Fruit fly (Drosophila melanogaster): Measurements from ENCODE around the gene CG46396.

The CG46396 gene

DNA sequence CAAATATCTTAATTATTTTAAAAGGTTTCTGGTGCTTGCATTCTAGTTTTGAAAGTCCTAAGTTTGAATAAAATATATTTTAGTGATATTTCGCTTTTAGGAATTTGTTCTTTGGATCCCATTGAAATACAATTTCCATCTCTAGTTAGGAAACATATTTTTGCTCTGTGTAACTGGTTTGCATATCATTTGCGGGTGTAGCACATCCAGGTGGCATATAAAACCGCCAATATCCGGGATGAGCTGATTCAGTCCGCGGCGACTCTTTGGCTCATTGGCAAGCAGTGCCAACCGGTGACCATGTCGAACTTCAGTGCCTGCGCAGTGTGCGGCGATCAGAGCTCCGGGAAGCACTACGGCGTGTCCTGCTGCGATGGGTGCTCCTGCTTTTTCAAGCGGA, 45.1 kb downstream of the CG46396 start, which contains the start of gene Hr83:
TSS of gene Hr83 (plus strand) at position 301 of the 400 bp plus-strand sequence.
- TF ChIP-seq CG17801 (GFP tag; optimal IDR thresholded peaks at IDR 0.05; ENCODE audit: partially characterized antibody), result no peak

DNA sequence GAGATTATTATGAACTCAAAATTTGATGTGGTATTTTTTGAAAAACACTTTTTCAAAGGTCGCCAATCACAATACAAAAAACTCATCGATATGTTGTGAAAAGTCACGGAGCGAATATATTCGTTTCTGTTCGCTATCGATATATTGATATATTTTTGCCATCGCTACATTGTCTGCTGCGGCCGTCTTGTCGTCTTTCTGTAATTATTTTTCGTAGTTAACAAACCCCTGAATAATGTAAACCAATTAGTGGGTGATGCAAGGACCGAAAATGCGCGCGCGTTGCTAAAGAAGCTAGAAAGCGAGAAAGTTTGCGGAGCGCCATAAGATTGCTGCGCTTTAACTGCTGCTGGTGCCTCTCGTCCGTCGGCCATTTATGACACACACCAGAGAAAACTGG, 46.9 kb downstream of the CG46396 start, which contains the start of gene Pak:
TSS of gene Pak (plus strand) at position 142 of the 400 bp plus-strand sequence.
- no peak for TF ChIP-seq CG17801 (GFP tag; optimal IDR thresholded peaks at IDR 0.05; ENCODE audit: partially characterized antibody)

DNA sequence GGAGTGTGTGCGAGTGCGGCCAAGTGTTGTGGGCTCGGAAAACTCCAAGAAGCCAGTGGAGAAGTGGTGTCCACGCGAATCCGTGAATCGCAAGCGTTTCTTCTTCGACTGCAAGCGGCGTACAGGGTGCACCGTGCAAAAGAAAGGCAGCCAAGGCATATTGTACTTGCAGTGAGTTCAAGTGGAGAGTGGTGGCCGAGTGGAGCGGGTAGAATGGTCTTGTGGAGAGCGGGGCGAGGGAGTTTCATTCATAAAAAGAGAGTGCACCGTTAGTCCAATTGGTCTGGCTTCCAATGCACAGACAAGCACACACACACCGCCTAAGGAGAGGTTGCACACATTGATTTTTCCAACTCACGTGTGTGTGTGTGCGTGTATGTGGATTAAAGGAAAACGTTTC, 47.3 kb downstream of the CG46396 start:
- TF ChIP-seq CG17801 (GFP tag; optimal IDR thresholded peaks at IDR 0.05; ENCODE audit: partially characterized antibody), result no peak

DNA sequence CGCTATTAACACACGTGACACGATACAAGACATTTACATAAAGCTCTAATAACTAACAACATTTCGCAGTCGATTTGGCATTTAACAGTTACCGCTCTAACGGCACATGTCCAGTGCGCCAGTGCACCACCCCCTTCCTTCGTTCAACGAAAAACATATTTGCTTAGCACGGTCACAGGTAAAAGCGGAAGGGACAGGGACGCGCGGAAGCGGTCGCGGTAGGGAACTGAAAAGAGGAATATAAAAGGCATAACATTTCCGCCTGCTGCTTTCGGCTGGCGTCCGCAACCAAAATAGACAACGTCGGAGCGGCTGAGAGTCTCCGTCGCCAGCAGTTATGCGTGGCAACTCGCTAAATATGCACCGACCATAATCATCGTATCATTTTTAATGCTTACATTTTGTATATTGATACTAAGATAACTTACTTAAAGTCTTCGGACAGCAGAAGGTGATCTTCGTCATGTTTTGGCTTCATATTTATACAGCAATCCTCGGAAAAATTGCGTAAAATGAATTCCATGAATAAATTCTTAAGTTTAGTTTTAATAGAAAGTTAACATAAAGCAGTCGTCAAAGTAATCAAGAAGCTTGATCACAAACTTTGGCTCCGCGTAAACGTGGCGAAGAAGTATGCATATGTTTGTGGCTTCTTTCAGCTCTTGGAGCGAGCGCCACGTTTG, 48.0 kb downstream of the CG46396 start:
- TF ChIP-seq CG17801 (GFP tag; optimal IDR thresholded peaks at IDR 0.05; ENCODE audit: partially characterized antibody), result no peak

DNA sequence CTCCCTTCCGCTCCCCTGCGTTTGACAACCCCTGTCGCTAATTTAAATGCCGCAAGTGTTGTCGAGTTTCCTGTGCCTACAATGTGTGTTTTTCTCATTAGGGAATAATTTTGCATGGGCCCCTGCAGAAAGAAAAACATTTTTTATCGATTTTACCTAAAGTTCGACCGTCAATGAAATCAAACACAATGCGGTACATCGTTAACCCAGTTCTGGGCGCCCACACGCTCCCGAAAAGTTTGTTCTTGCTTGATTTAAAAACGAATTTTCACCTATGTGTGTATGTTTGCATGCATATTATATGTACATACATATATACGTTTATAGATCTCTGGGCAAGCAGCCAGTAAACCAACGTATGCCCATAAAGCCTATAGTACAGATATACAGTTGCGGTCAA, 48.6 kb downstream of the CG46396 start:
- TF ChIP-seq CG17801 (GFP tag; optimal IDR thresholded peaks at IDR 0.05; ENCODE audit: partially characterized antibody), result no peak

DNA sequence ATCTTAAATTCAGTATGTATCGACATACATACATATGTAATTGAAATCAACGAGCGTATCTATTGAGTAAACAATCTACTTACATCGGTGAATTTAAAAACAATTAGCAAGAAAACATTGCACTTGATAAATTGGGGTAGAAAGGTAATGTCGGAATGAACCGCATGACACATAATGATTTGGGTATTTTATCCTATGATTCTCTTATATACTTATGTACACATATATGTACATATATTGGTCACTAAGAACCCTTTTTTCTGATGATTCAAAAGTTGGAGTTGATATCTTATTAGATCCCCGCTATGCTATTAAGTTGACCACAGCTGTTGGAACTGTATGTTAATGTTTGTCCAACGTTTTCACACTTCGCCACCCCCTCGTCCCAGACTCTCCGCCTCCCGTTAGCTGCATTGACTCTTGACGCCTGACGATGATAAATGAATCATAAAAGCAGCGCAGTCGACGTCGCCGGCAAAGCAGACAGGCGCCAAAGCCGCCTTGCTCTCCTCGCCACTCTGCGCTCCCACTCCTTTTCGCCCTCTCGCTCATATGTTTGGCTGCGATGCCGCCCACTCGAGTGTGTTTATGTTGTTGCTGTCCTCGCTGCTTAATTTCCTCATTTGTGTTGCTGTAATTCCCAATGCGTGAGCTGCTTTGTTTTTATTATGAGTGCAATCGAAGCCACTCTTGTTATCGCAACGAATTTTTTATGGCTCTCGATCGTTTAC, 49.2 kb downstream of the CG46396 start:
- TF ChIP-seq CG17801 (GFP tag; optimal IDR thresholded peaks at IDR 0.05; ENCODE audit: partially characterized antibody), result no peak

DNA sequence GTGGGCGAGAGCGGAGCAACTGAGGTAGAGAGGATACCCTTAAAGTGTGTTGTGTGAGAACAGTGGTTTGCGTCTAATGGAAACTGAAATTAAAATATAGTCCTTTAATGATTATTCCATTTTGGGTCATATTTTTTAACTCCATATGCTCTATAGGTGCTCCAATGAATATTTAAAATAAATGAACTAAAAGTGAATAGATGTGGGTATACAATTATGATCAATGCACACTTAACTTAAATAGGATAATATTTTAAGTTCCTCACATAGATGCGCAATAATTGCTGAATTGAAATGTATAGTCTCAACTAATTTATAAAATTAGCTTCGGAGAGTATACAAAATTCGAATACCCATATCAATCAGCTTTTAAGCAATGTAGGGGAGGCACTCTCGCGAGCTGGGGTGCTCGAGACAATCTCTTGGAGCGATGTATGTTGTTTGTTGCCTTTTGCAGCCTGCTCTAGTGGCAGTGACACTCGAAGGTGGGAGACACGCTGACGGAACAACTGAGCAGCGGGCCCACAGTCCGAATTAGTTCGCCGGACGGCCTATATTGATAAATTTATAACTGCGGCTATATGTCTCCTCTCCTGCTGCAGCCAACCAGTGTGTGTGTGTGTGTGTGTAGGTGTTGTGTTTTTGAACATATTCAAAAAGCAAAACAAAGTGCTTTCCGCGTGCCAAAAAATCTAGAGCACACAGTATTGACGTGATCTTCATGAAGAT, 50.0 kb downstream of the CG46396 start:
- peak; percentile 58 for TF ChIP-seq CG17801 (GFP tag; optimal IDR thresholded peaks at IDR 0.05; ENCODE audit: partially characterized antibody)

All from ovary, adult (tissue).